Fruit fly (Drosophila melanogaster) whole organism, pupa: Measurements from ENCODE around the gene Fas1.

Experiments
- CG10348 ChIP-seq: fragments of 200-800 bp; sonication (Bioruptor generic); IDR thresholded peaks from 2 replicates; pipeline ENCODE4 v1.3.6; 2022; ENCODE audit warnings: missing biosample characterization, missing genetic modification characterization
- CG13204 ChIP-seq: fragments of 200-800 bp; sonication (Bioruptor generic); optimal IDR thresholded peaks from 2 replicates; lab custom pipeline; 2018; ENCODE audit warnings: missing biosample characterization, mild to moderate bottlenecking, missing genetic modification characterization, moderate library complexity
- CG15710 ChIP-seq: fragments of 200-800 bp; sonication (Bioruptor generic); optimal IDR thresholded peaks from 2 replicates; lab custom pipeline; 2018; ENCODE audit warnings: missing biosample characterization, mild to moderate bottlenecking, missing genetic modification characterization, moderate library complexity
- CG8159 ChIP-seq: fragments of 200-800 bp; sonication (Bioruptor generic); optimal IDR thresholded peaks from 3 replicates; lab custom pipeline; 2018; ENCODE audit warnings: missing biosample characterization, mild to moderate bottlenecking, missing genetic modification characterization, moderate library complexity
- CG9948 ChIP-seq: fragments of 200-800 bp; sonication (Bioruptor generic); optimal IDR thresholded peaks from 2 replicates; lab custom pipeline; 2018; ENCODE audit warnings: missing biosample characterization, mild to moderate bottlenecking, missing genetic modification characterization, moderate library complexity
- gl ChIP-seq: fragments of 200-800 bp; sonication (Bioruptor generic); optimal IDR thresholded peaks from 2 replicates; lab custom pipeline; 2018; ENCODE audit warnings: missing biosample characterization, mild to moderate bottlenecking, missing genetic modification characterization

dm6 chr3R:16673184-16673583 is 48.1 kb downstream of the Fas1 start:
- TF ChIP-seq CG13204 (GFP tag; lab: Kevin White, UChicago) (no peak), CG9948 (no peak), CG15710 (tag; lab: Kevin White, UChicago) (no peak), gl (tag; lab: Kevin White, UChicago) (no peak), CG10348 (GFP tag; lab: Robert Waterston, UW) (no peak), CG8159 (tag; lab: Kevin White, UChicago) (no peak)
